Worm (Caenorhabditis elegans) whole organism, midembryonic: Measurements from ENCODE around the gene hsd-2.

Experiments
- T22C8.4 ChIP-seq: fragments of 200-800 bp; sonication (Bioruptor generic); IDR thresholded peaks from 2 replicates; pipeline ENCODE4 v1.3.6; 2022; ENCODE audit warnings: missing genetic modification characterization, missing compliant biosample characterization
- cog-1 ChIP-seq: sonication (generic microtip); optimal IDR thresholded peaks from 2 replicates; lab custom pipeline; 2016; ENCODE audit warnings: missing genetic modification characterization, missing compliant biosample characterization
- flt-1 ChIP-seq: fragments of 200-800 bp; sonication (Bioruptor generic); IDR thresholded peaks from 2 replicates; pipeline ENCODE4 v1.3.6; 2022; ENCODE audit warnings: missing genetic modification characterization, missing compliant biosample characterization
- klf-2 ChIP-seq: fragments of 200-800 bp; sonication (Bioruptor generic); conservative IDR thresholded peaks from 2 replicates; pipeline ENCODE4 v1.3.6; 2022; ENCODE audit warnings: missing genetic modification reagents, missing genetic modification characterization, missing compliant biosample characterization
- med-1 ChIP-seq: sonication (generic microtip); optimal IDR thresholded peaks from 2 replicates; lab custom pipeline; 2017; ENCODE audit warnings: missing genetic modification characterization, mild to moderate bottlenecking, missing compliant biosample characterization, antibody characterized with exemption, missing genetic modification reagents; ENCODE audit not compliant: insufficient read depth
- ref-1 ChIP-seq: fragments of 200-800 bp; sonication (Bioruptor generic); conservative IDR thresholded peaks from 2 replicates; pipeline ENCODE4 v1.3.6; 2022; ENCODE audit warnings: missing genetic modification reagents, missing genetic modification characterization, missing compliant biosample characterization
- tab-1 ChIP-seq: fragments of 200-800 bp; sonication (Bioruptor generic); IDR thresholded peaks from 2 replicates; pipeline ENCODE4 v1.3.6; 2022; ENCODE audit warnings: missing genetic modification characterization, missing compliant biosample characterization
- ztf-23 ChIP-seq: fragments of 200-800 bp; sonication (Bioruptor generic); IDR thresholded peaks from 2 replicates; pipeline ENCODE4 v1.3.6; 2022; ENCODE audit warnings: missing genetic modification reagents, missing genetic modification characterization, missing compliant biosample characterization
- ztf-29 ChIP-seq: fragments of 200-800 bp; sonication (Bioruptor generic); IDR thresholded peaks from 2 replicates; pipeline ENCODE4 v1.3.6; 2022; ENCODE audit warnings: missing genetic modification reagents, missing genetic modification characterization, missing compliant biosample characterization

The hsd-2 gene

ce11 chrX:5037673-5038072, 32.6 kb downstream of the hsd-2 start, which contains the start of gene ZC449.5:
Gene ZC449.5 (minus strand): TSS chrX:5037773.
- no peak for TF ChIP-seq flt-1
- no peak for TF ChIP-seq ztf-29 (GFP tag; lab: Robert Waterston, UW)
- TF ChIP-seq ztf-23 (GFP tag; lab: Robert Waterston, UW) = no peak
- TF ChIP-seq ref-1 (GFP tag; lab: Robert Waterston, UW) = no peak
- TF ChIP-seq T22C8.4 = no peak
- no peak for TF ChIP-seq klf-2 (GFP tag; lab: Robert Waterston, UW)
- TF ChIP-seq cog-1 (tag; lab: Kevin White, UChicago) = no peak
- TF ChIP-seq med-1 (GFP tag; lab: Kevin White, UChicago) = no peak
- no peak for TF ChIP-seq tab-1 (GFP tag; lab: Robert Waterston, UW)

ce11 chrX:5038812-5039211, 33.8 kb downstream of the hsd-2 start:
- TF ChIP-seq flt-1 (no peak), klf-2 (GFP tag; lab: Robert Waterston, UW) (no peak), ztf-23 (GFP tag; lab: Robert Waterston, UW) (no peak), T22C8.4 (no peak), cog-1 (tag; lab: Kevin White, UChicago) (no peak), med-1 (GFP tag; lab: Kevin White, UChicago) (no peak), ref-1 (GFP tag; lab: Robert Waterston, UW) (no peak), tab-1 (GFP tag; lab: Robert Waterston, UW) (no peak), ztf-29 (GFP tag; lab: Robert Waterston, UW) (no peak)

- TF ChIP-seq med-1 (GFP tag; lab: Kevin White, UChicago) (no peak), klf-2 (GFP tag; lab: Robert Waterston, UW) (no peak), cog-1 (tag; lab: Kevin White, UChicago) (no peak)
Observed at ce11 chrX:5040038-5040437, 35.0 kb downstream of the hsd-2 start.

ce11 chrX:5043887-5044286, 38.8 kb downstream of the hsd-2 start, which contains the start of gene Y64H9A.2:
Gene Y64H9A.2 (plus strand): TSS chrX:5043976.
- TF ChIP-seq ref-1 (GFP tag; lab: Robert Waterston, UW) (no peak), flt-1 (no peak), cog-1 (tag; lab: Kevin White, UChicago) (no peak), med-1 (GFP tag; lab: Kevin White, UChicago) (no peak), ztf-23 (GFP tag; lab: Robert Waterston, UW) (no peak), tab-1 (GFP tag; lab: Robert Waterston, UW) (no peak), T22C8.4 (no peak), klf-2 (GFP tag; lab: Robert Waterston, UW) (no peak), ztf-29 (GFP tag; lab: Robert Waterston, UW) (no peak)
